Fruit fly (Drosophila melanogaster) whole organism, embryonic: Measurements from ENCODE around the gene CG5157.

ENCODE experiments used
- Adf1 ChIP-seq: fragments of 200-800 bp; sonication (Bioruptor generic); IDR thresholded peaks from 2 replicates; pipeline ENCODE4 v1.3.6; 2022; ENCODE audit warnings: missing biosample characterization, missing genetic modification characterization
- CG10431 ChIP-seq: fragments of 200-800 bp; sonication (Bioruptor generic); optimal IDR thresholded peaks from 3 replicates; lab custom pipeline; 2018; ENCODE audit warnings: missing biosample characterization, mild to moderate bottlenecking, missing genetic modification characterization
- CG10462 ChIP-seq: fragments of 200-800 bp; sonication (Bioruptor generic); optimal IDR thresholded peaks from 2 replicates; lab custom pipeline; 2016; ENCODE audit warnings: missing biosample characterization, missing genetic modification characterization
- CG10959 ChIP-seq: fragments of 200-800 bp; sonication (Bioruptor generic); IDR thresholded peaks from 2 replicates; pipeline ENCODE4 v1.3.6; 2022; ENCODE audit warnings: missing biosample characterization, missing genetic modification characterization
- CG11247 ChIP-seq: fragments of 200-800 bp; sonication (Bioruptor generic); IDR thresholded peaks from 2 replicates; pipeline ENCODE4 v1.3.6; 2022; ENCODE audit warnings: missing biosample characterization, missing genetic modification characterization
- CG11456 ChIP-seq: fragments of 200-800 bp; sonication (Bioruptor generic); IDR thresholded peaks from 3 replicates; pipeline ENCODE4 v1.3.6; 2022; ENCODE audit warnings: missing biosample characterization, missing genetic modification characterization
- CG12744 ChIP-seq: fragments of 200-800 bp; sonication (Bioruptor generic); optimal IDR thresholded peaks from 2 replicates; lab custom pipeline; 2016; ENCODE audit warnings: missing biosample characterization, missing genetic modification characterization
- CG14050 ChIP-seq: fragments of 200-800 bp; sonication (Bioruptor generic); IDR thresholded peaks from 3 replicates; pipeline ENCODE4 v1.3.6; 2022; ENCODE audit warnings: missing biosample characterization, missing genetic modification characterization
- CG15479 ChIP-seq: fragments of 200-800 bp; sonication (Bioruptor generic); optimal IDR thresholded peaks from 3 replicates; lab custom pipeline; 2019; ENCODE audit warnings: missing biosample characterization, mild to moderate bottlenecking, missing genetic modification characterization, moderate library complexity
- CG1647 ChIP-seq: fragments of 200-800 bp; sonication (Bioruptor generic); optimal IDR thresholded peaks from 3 replicates; lab custom pipeline; 2016; ENCODE audit warnings: missing biosample characterization, missing genetic modification characterization
- CG17361 ChIP-seq: fragments of 200-800 bp; sonication (Bioruptor generic); IDR thresholded peaks from 3 replicates; pipeline ENCODE4 v1.3.6; 2022; ENCODE audit warnings: missing biosample characterization, missing genetic modification characterization
- CG17612 ChIP-seq: fragments of 200-800 bp; sonication (Bioruptor generic); IDR thresholded peaks from 2 replicates; pipeline ENCODE4 v1.3.6; 2022; ENCODE audit warnings: missing biosample characterization, missing genetic modification characterization
- CG30403 ChIP-seq: fragments of 200-800 bp; sonication (Bioruptor generic); optimal IDR thresholded peaks from 3 replicates; lab custom pipeline; 2016; ENCODE audit warnings: missing biosample characterization, missing genetic modification characterization
- CG3065 ChIP-seq: fragments of 200-800 bp; sonication (Bioruptor generic); optimal IDR thresholded peaks from 2 replicates; lab custom pipeline; 2016; ENCODE audit warnings: missing biosample characterization, missing genetic modification characterization
- CG3726 ChIP-seq: fragments of 200-800 bp; sonication (Bioruptor generic); IDR thresholded peaks from 3 replicates; pipeline ENCODE4, ENCODE4 v1.3.6; 2022; ENCODE audit warnings: missing biosample characterization, missing genetic modification characterization
- CG3838 ChIP-seq: fragments of 200-800 bp; sonication (Bioruptor generic); optimal IDR thresholded peaks from 3 replicates; lab custom pipeline; 2016; ENCODE audit warnings: missing biosample characterization, missing genetic modification characterization
- CG4730 ChIP-seq: fragments of 200-800 bp; sonication (Bioruptor generic); IDR thresholded peaks from 2 replicates; pipeline ENCODE4 v1.3.6; 2022; ENCODE audit warnings: missing biosample characterization, missing genetic modification characterization
- CG6683 ChIP-seq: fragments of 200-800 bp; sonication (Bioruptor generic); optimal IDR thresholded peaks from 2 replicates; lab custom pipeline; 2017; ENCODE audit warnings: missing biosample characterization, mild to moderate bottlenecking, missing genetic modification characterization, missing genetic modification reagents
- CG6765 ChIP-seq: fragments of 200-800 bp; sonication (Bioruptor generic); optimal IDR thresholded peaks from 3 replicates; lab custom pipeline; 2017; ENCODE audit warnings: missing biosample characterization, mild to moderate bottlenecking, missing genetic modification characterization
- CG6854 ChIP-seq: fragments of 200-800 bp; sonication (Bioruptor generic); optimal IDR thresholded peaks from 3 replicates; lab custom pipeline; 2017; ENCODE audit warnings: missing biosample characterization, mild to moderate bottlenecking, missing genetic modification characterization
- CG8388 ChIP-seq: fragments of 200-800 bp; sonication (Bioruptor generic); optimal IDR thresholded peaks from 2 replicates; lab custom pipeline; 2019; ENCODE audit warnings: missing biosample characterization, mild to moderate bottlenecking, missing genetic modification characterization, moderate library complexity
- CG9932 ChIP-seq: fragments of 200-800 bp; sonication (Bioruptor generic); IDR thresholded peaks from 2 replicates; pipeline ENCODE4 v1.3.6; 2022; ENCODE audit warnings: missing biosample characterization, missing genetic modification characterization
- D19B ChIP-seq: fragments of 200-800 bp; sonication (Bioruptor generic); optimal IDR thresholded peaks from 2 replicates; lab custom pipeline; 2017; ENCODE audit warnings: missing biosample characterization, mild to moderate bottlenecking, missing genetic modification characterization
- Ets65A ChIP-seq: fragments of 200-800 bp; sonication (Bioruptor generic); peaks from one replicate; lab custom pipeline; 2016; ENCODE audit warnings: missing biosample characterization, missing genetic modification characterization
- Fer1 ChIP-seq: fragments of 200-800 bp; sonication (Bioruptor generic); optimal IDR thresholded peaks from 2 replicates; lab custom pipeline; 2017; ENCODE audit warnings: missing biosample characterization, mild to moderate bottlenecking, missing genetic modification characterization
- HmgZ ChIP-seq: fragments of 200-800 bp; sonication (Bioruptor generic); optimal IDR thresholded peaks from 2 replicates; lab custom pipeline; 2018; ENCODE audit warnings: missing biosample characterization, mild to moderate bottlenecking, missing genetic modification characterization
- Hsf ChIP-seq: fragments of 200-800 bp; sonication (Bioruptor generic); optimal IDR thresholded peaks from 3 replicates; lab custom pipeline; 2016; ENCODE audit warnings: missing biosample characterization, missing genetic modification characterization
- Lim3 ChIP-seq: fragments of 200-800 bp; sonication (Bioruptor generic); IDR thresholded peaks from 2 replicates; pipeline ENCODE4 v1.3.6; 2022; ENCODE audit warnings: missing biosample characterization, missing genetic modification characterization
- NC2β ChIP-seq: fragments of 200-800 bp; sonication (Bioruptor generic); optimal IDR thresholded peaks from 2 replicates; lab custom pipeline; 2016; ENCODE audit warnings: missing biosample characterization, missing genetic modification characterization
- NFAT ChIP-seq: fragments of 200-800 bp; sonication (Bioruptor generic); IDR thresholded peaks from 2 replicates; pipeline ENCODE4 v1.3.6; 2022; ENCODE audit warnings: missing biosample characterization, missing genetic modification characterization
- NfI ChIP-seq: fragments of 200-800 bp; sonication (Bioruptor generic); optimal IDR thresholded peaks from 3 replicates; lab custom pipeline; 2018; ENCODE audit warnings: missing biosample characterization, mild to moderate bottlenecking, missing genetic modification characterization, moderate library complexity
- Taf1 ChIP-seq: fragments of 200-800 bp; sonication (Bioruptor generic); IDR thresholded peaks from 2 replicates; pipeline ENCODE4 v1.3.6; 2022; ENCODE audit warnings: missing biosample characterization, missing genetic modification characterization
- ara ChIP-seq: fragments of 200-800 bp; sonication (Bioruptor generic); IDR thresholded peaks from 2 replicates; pipeline ENCODE4 v1.3.6; 2022; ENCODE audit warnings: missing biosample characterization, missing genetic modification characterization
- ash1 ChIP-seq: fragments of 200-800 bp; sonication (Bioruptor generic); optimal IDR thresholded peaks from 2 replicates; lab custom pipeline; 2018; ENCODE audit warnings: missing biosample characterization, mild to moderate bottlenecking, missing genetic modification characterization
- bigmax ChIP-seq: fragments of 200-800 bp; sonication (Bioruptor generic); optimal IDR thresholded peaks from 2 replicates; lab custom pipeline; 2018; ENCODE audit warnings: missing biosample characterization, mild to moderate bottlenecking, missing genetic modification characterization
- cwo ChIP-seq: fragments of 200-800 bp; sonication (Bioruptor generic); optimal IDR thresholded peaks from 3 replicates; lab custom pipeline; 2017; ENCODE audit warnings: missing biosample characterization, missing genetic modification characterization, mild to moderate bottlenecking, moderate library complexity, missing genetic modification reagents
- danr ChIP-seq: fragments of 200-800 bp; sonication (Bioruptor generic); IDR thresholded peaks from 2 replicates; pipeline ENCODE4 v1.3.6; 2022; ENCODE audit warnings: missing biosample characterization, missing genetic modification characterization
- ems ChIP-seq: fragments of 200-800 bp; sonication (Bioruptor generic); optimal IDR thresholded peaks from 3 replicates; lab custom pipeline; 2016; ENCODE audit warnings: missing biosample characterization, missing genetic modification characterization
- gro ChIP-seq: fragments of 200-800 bp; sonication (Bioruptor generic); optimal IDR thresholded peaks from 2 replicates; lab custom pipeline; 2016; ENCODE audit warnings: missing biosample characterization, missing genetic modification characterization
- hbn ChIP-seq: fragments of 200-800 bp; sonication (Bioruptor generic); IDR thresholded peaks from 2 replicates; pipeline ENCODE4 v1.3.6; 2022; ENCODE audit warnings: missing biosample characterization, missing genetic modification characterization; ENCODE audit not compliant: partially characterized antibody
- inv ChIP-seq: fragments of 200-800 bp; sonication (Bioruptor generic); IDR thresholded peaks from 2 replicates; pipeline ENCODE4 v1.3.6; 2022; ENCODE audit warnings: missing biosample characterization, missing genetic modification characterization; ENCODE audit not compliant: partially characterized antibody
- lbe ChIP-seq: fragments of 200-800 bp; sonication (Bioruptor generic); optimal IDR thresholded peaks from 2 replicates; lab custom pipeline; 2016; ENCODE audit warnings: missing biosample characterization, mild to moderate bottlenecking, missing genetic modification characterization
- lola ChIP-seq, 3 experiments: fragments of >200 bp in 2 of 3; fragments of 200-800 bp in 1 of 3; sonication (Bioruptor generic) in 1 of 3; optimal IDR thresholded peaks; 2 replicates each; lab custom pipeline; 2017 to 2019; ENCODE audit warnings: missing biosample characterization in 3 of 3, missing genetic modification characterization in 3 of 3, mild to moderate bottlenecking in 1 of 3, moderate library complexity in 1 of 3
- lov ChIP-seq, 2 experiments: fragments of 200-800 bp in 1 of 2; fragments of >200 bp in 1 of 2; sonication (Bioruptor generic) in 1 of 2; IDR thresholded peaks in 1 of 2; optimal IDR thresholded peaks in 1 of 2; 2 replicates in 1 of 2; 3 replicates in 1 of 2; pipeline versions ENCODE4 v1.3.6 to Lab custom; 2017 to 2022; ENCODE audit warnings: missing biosample characterization in 1 of 2, missing genetic modification characterization in 1 of 2
- mam ChIP-seq: fragments of 200-800 bp; sonication (Bioruptor generic); optimal IDR thresholded peaks from 3 replicates; lab custom pipeline; 2016; ENCODE audit warnings: missing biosample characterization, missing genetic modification characterization
- sqz ChIP-seq: fragments of 200-800 bp; sonication (Bioruptor generic); optimal IDR thresholded peaks from 3 replicates; lab custom pipeline; 2018; ENCODE audit warnings: missing biosample characterization, mild to moderate bottlenecking, missing genetic modification characterization
- tll ChIP-seq, 2 experiments: fragments of 200-800 bp in 1 of 2; fragments of >200 bp in 1 of 2; sonication (Bioruptor generic) in 1 of 2; optimal IDR thresholded peaks; 2 replicates each; lab custom pipeline; 2017 to 2019; ENCODE audit warnings: missing biosample characterization in 2 of 2, missing genetic modification characterization in 2 of 2, mild to moderate bottlenecking in 1 of 2, moderate library complexity in 1 of 2
- toy ChIP-seq: fragments of 200-800 bp; sonication (Bioruptor generic); IDR thresholded peaks from 2 replicates; pipeline ENCODE4 v1.3.6; 2022; ENCODE audit warnings: missing biosample characterization, missing genetic modification characterization

The CG5157 gene

DNA sequence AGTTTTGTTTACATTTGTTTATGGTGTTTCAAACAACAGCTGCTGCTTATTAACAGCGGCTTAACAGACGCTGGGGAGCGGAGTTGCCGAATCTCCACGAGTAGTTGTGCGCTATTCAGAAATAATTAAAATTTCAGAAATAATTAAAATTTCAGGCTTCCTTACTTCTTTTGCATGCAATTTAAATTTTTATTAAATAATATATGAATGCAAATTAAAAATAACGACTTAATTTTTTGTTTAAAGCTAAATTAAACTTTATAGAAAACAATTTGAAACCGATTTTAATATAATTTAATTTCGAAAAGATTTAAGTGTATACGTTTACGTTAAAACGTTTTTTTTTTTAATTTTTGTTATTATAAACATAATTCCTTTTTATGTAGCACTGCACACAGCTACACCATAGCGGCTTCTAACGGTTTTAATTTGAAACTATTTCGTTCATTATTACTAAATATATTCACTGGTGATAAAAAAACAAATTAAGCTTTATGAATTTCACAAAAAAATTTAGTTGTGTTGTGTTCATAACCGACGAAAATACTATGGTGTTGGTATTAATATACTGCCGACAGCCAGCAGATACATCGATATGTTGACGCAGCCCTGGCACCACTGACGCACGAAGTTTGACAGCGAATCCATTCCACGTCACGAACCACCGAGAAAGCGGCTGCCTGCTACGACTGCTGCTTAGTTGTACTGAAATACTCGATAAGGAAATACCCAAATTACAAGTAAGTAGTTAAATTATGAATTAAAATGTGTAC, 8.5 kb downstream of the CG5157 start, which contains the start of gene SsRbeta (continued):
- no peak for TF ChIP-seq CG15479 (GFP tag; lab: Kevin White, UChicago)
- peak; percentile 37 for TF ChIP-seq CG4730 (GFP tag; lab: Robert Waterston, UW)
- TF ChIP-seq NfI (GFP tag; lab: Kevin White, UChicago), result peak; percentile 9
- no peak for TF ChIP-seq CG6683 (GFP tag; lab: Kevin White, UChicago)
- no peak for TF ChIP-seq CG3838 (GFP tag; lab: Kevin White, UChicago)
- peak; percentile 55 for TF ChIP-seq CG30403 (GFP tag; lab: Kevin White, UChicago)
- no peak for TF ChIP-seq lbe (GFP tag; lab: Kevin White, UChicago)
- TF ChIP-seq CG10431 (GFP tag; lab: Kevin White, UChicago), result peak; percentile 26
- peak; percentile 61 for TF ChIP-seq hbn (GFP tag; lab: Robert Waterston, UW)
- TF ChIP-seq CG9932 (GFP tag; lab: Robert Waterston, UW), result peak; percentile 76
- TF ChIP-seq CG10959 (GFP tag; lab: Robert Waterston, UW), result no peak
- TF ChIP-seq CG3065 (GFP tag; lab: Kevin White, UChicago), result no peak
- no peak for TF ChIP-seq CG3726
- TF ChIP-seq Lim3 (GFP tag; lab: Robert Waterston, UW), result no peak
- TF ChIP-seq HmgZ (tag; lab: Kevin White, UChicago), result peak; percentile 26
- no peak for TF ChIP-seq Fer1
- peak; percentile 53 for TF ChIP-seq sqz (GFP tag; lab: Kevin White, UChicago)
- TF ChIP-seq CG12744, result no peak
- TF ChIP-seq ash1 (GFP tag; lab: Kevin White, UChicago), result no peak
- no peak for TF ChIP-seq lov (optimal IDR thresholded peaks at IDR 0.05; lab: Kevin White, UChicago)
- TF ChIP-seq lov (GFP tag; IDR thresholded peaks at IDR 0.05; lab: Robert Waterston, UW), result 0 out of 3 replicates have a peak, but pooled peaks have one; percentile 4
- TF ChIP-seq CG6765 (GFP tag; lab: Kevin White, UChicago), result no peak
- TF ChIP-seq NFAT, result peak; percentile 81
- no peak for TF ChIP-seq danr (GFP tag; lab: Robert Waterston, UW)
- peak; percentile 56 for TF ChIP-seq CG11247 (GFP tag; lab: Robert Waterston, UW)
- no peak for TF ChIP-seq cwo (GFP tag; lab: Kevin White, UChicago)
- no peak for TF ChIP-seq Hsf (GFP tag; lab: Kevin White, UChicago)
- no peak for TF ChIP-seq ems (GFP tag; lab: Kevin White, UChicago)
- TF ChIP-seq CG8388 (GFP tag; lab: Kevin White, UChicago), result peak; percentile 4
- TF ChIP-seq, all 482 proteins: peak for 207

DNA sequence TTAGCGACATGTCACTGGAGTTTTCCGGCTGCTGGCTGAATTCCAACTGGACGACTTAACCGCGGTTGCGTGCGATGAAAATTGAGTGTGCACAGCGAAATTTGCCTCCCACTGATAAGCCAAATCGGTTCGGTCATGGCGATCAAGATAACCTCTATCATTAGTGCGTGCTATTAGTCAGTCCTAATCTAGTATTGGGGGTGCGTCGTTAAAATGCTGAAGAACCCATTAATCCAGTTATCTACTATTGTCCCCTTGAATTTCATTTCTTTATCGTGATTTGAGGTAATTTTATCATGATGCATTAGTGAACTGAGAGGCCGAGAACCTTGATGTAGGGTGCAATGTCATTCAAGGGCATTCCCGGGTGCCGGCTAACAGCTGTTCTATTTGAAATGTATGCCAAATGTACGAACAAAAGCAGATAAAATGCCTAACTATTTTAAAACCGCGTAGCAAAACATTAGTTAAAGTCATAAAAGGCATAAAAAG, 9.2 kb downstream of the CG5157 start, which contains the start of gene Pgm1:
Gene Pgm1, minus strand, starts transcription at position 51 of the 492 bp plus-strand sequence.
- TF ChIP-seq NC2β (GFP tag; lab: Kevin White, UChicago) (peak; percentile 85), CG10462 (GFP tag; lab: Kevin White, UChicago) (peak; percentile 68), lola (GFP tag; optimal IDR thresholded peaks at IDR 0.05; lab: Kevin White, UChicago) (peak in 1 of 3 experiments; percentile 46), Adf1 (GFP tag; lab: Robert Waterston, UW) (peak; percentile 39; the same call in 1 of the 2 replicates), CG3726 (peak; percentile 68), gro (GFP tag; lab: Kevin White, UChicago) (peak; percentile 94), inv (GFP tag; lab: Robert Waterston, UW) (no peak), CG1647 (GFP tag; lab: Kevin White, UChicago) (peak; percentile 61), Taf1 (peak; percentile 37; the same call in 1 of the 2 replicates), CG17612 (GFP tag; lab: Robert Waterston, UW) (peak; percentile 48), mam (peak; percentile 90), bigmax (no peak), toy (GFP tag; lab: Robert Waterston, UW) (0 out of 2 replicates have a peak, but pooled peaks have one; percentile 36), CG11456 (GFP tag; lab: Robert Waterston, UW) (peak; percentile 82), tll (GFP tag; optimal IDR thresholded peaks at IDR 0.05; lab: Kevin White, UChicago) (peak in 1 of 2 experiments; percentile 74), D19B (GFP tag; lab: Kevin White, UChicago) (peak; percentile 74), CG6854 (GFP tag; lab: Kevin White, UChicago) (peak; percentile 72), CG14050 (GFP tag; lab: Robert Waterston, UW) (peak; percentile 61), CG17361 (GFP tag; lab: Robert Waterston, UW) (peak; percentile 71), ara (GFP tag; lab: Robert Waterston, UW) (peak; percentile 76), CG15479 (GFP tag; lab: Kevin White, UChicago) (peak; percentile 75), Ets65A (GFP tag; lab: Kevin White, UChicago) (peak; percentile 98)
